Worm (Caenorhabditis elegans) whole organism, young adult: ENCODE results near the gene clec-122.

Experiments
- B0019.2 ChIP-seq: fragments of 200-800 bp; sonication (Bioruptor generic); conservative IDR thresholded peaks from 2 replicates; pipeline ENCODE4 v1.3.6; 2022; ENCODE audit warnings: missing genetic modification reagents, missing genetic modification characterization, missing compliant biosample characterization
- D2030.7 ChIP-seq: fragments of 200-800 bp; sonication (Bioruptor generic); IDR thresholded peaks from 2 replicates; pipeline ENCODE4 v1.3.6; 2022; ENCODE audit warnings: missing genetic modification reagents, missing genetic modification characterization, missing compliant biosample characterization
- F22D6.2 ChIP-seq: sonication (generic microtip); optimal IDR thresholded peaks from 2 replicates; lab custom pipeline; 2016; ENCODE audit warnings: mild to moderate bottlenecking, missing genetic modification characterization, missing compliant biosample characterization
- F33H1.4 ChIP-seq: fragments of 200-800 bp; sonication (Bioruptor generic); IDR thresholded peaks from 2 replicates; pipeline ENCODE4 v1.3.6; 2022; ENCODE audit warnings: missing genetic modification reagents, missing genetic modification characterization, missing compliant biosample characterization
- F39B2.1 ChIP-seq: fragments of 200-800 bp; sonication (Bioruptor generic); IDR thresholded peaks from 2 replicates; pipeline ENCODE4 v1.3.6; 2022; ENCODE audit warnings: missing genetic modification reagents, missing genetic modification characterization, missing compliant biosample characterization
- K11D2.4 ChIP-seq: fragments of 200-800 bp; sonication (Bioruptor generic); IDR thresholded peaks from 2 replicates; pipeline ENCODE4 v1.3.6; 2022; ENCODE audit warnings: missing genetic modification reagents, missing genetic modification characterization, missing compliant biosample characterization
- K12H6.12 ChIP-seq: fragments of 200-800 bp; sonication (Bioruptor generic); optimal IDR thresholded peaks from 2 replicates; lab custom pipeline; 2018; ENCODE audit warnings: mild to moderate bottlenecking, missing genetic modification characterization, missing compliant biosample characterization
- T07F8.4 ChIP-seq: sonication (generic microtip); optimal IDR thresholded peaks from 2 replicates; lab custom pipeline; 2016; ENCODE audit warnings: mild to moderate bottlenecking, missing genetic modification characterization, moderate library complexity, missing compliant biosample characterization
- Y56A3A.18 ChIP-seq: fragments of 200-800 bp; sonication (Bioruptor generic); IDR thresholded peaks from 2 replicates; pipeline ENCODE4 v1.3.6; 2022; ENCODE audit warnings: missing genetic modification reagents, missing genetic modification characterization, missing compliant biosample characterization
- Y79H2A.3 ChIP-seq: fragments of 200-800 bp; sonication (Bioruptor generic); conservative IDR thresholded peaks from 2 replicates; pipeline ENCODE4 v1.3.6; 2022; ENCODE audit warnings: missing genetic modification reagents, missing genetic modification characterization, missing compliant biosample characterization
- athp-1 ChIP-seq: sonication (generic microtip); optimal IDR thresholded peaks from 2 replicates; lab custom pipeline; 2017; ENCODE audit warnings: mild to moderate bottlenecking, missing genetic modification characterization, missing compliant biosample characterization
- attf-6 ChIP-seq: fragments of 200-800 bp; sonication (Bioruptor generic); IDR thresholded peaks from 2 replicates; pipeline ENCODE4 v1.3.6; 2022; ENCODE audit warnings: missing genetic modification reagents, missing genetic modification characterization, missing compliant biosample characterization
- bed-2 ChIP-seq: fragments of 200-800 bp; sonication (Bioruptor generic); IDR thresholded peaks from 2 replicates; pipeline ENCODE4 v1.3.6; 2022; ENCODE audit warnings: missing genetic modification reagents, missing genetic modification characterization, missing compliant biosample characterization
- ccch-3 ChIP-seq: fragments of 200-800 bp; sonication (Bioruptor generic); optimal IDR thresholded peaks from 2 replicates; lab custom pipeline; 2018; ENCODE audit warnings: mild to moderate bottlenecking, missing genetic modification characterization, missing compliant biosample characterization
- cebp-1 ChIP-seq, 2 experiments: fragments of 200-800 bp in 1 of 2; sonication (Bioruptor generic) in 1 of 2; sonication (generic microtip) in 1 of 2; IDR thresholded peaks in 1 of 2; optimal IDR thresholded peaks in 1 of 2; 2 replicates each; pipeline versions ENCODE4 v1.3.6 to Lab custom; 2017 to 2022; ENCODE audit warnings: missing compliant biosample characterization in 2 of 2, missing genetic modification characterization in 2 of 2, mild to moderate bottlenecking in 1 of 2, missing genetic modification reagents in 1 of 2, moderate library complexity in 1 of 2
- cebp-2 ChIP-seq: fragments of 200-800 bp; sonication (Bioruptor generic); IDR thresholded peaks from 2 replicates; pipeline ENCODE4 v1.3.6; 2022; ENCODE audit warnings: missing genetic modification characterization, missing compliant biosample characterization
- ceh-40 ChIP-seq: fragments of 200-800 bp; sonication (Bioruptor generic); IDR thresholded peaks from 2 replicates; pipeline ENCODE4 v1.3.6; 2022; ENCODE audit warnings: missing genetic modification characterization, missing compliant biosample characterization
- ceh-79 ChIP-seq: sonication (generic microtip); optimal IDR thresholded peaks from 2 replicates; lab custom pipeline; 2017; ENCODE audit warnings: mild to moderate bottlenecking, missing genetic modification characterization, missing compliant biosample characterization
- dpl-1 ChIP-seq: fragments of 150-350 bp; optimal IDR thresholded peaks from 2 replicates; lab custom pipeline; 2014; ENCODE audit warnings: missing biosample characterization, missing genetic modification reagents, missing genetic modification characterization
- ets-4 ChIP-seq: fragments of 200-800 bp; sonication (Bioruptor generic); optimal IDR thresholded peaks from 2 replicates; lab custom pipeline; 2018; ENCODE audit warnings: mild to moderate bottlenecking, missing genetic modification characterization, missing compliant biosample characterization
- lag-1 ChIP-seq: fragments of 200-800 bp; sonication (Bioruptor generic); IDR thresholded peaks from 2 replicates; pipeline ENCODE4 v1.3.6; 2022; ENCODE audit warnings: missing genetic modification reagents, missing genetic modification characterization, missing compliant biosample characterization
- lin-26 ChIP-seq: fragments of 200-800 bp; sonication (Bioruptor generic); IDR thresholded peaks from 2 replicates; pipeline ENCODE4 v1.3.6; 2022; ENCODE audit warnings: missing genetic modification reagents, missing genetic modification characterization, missing compliant biosample characterization
- lin-35 ChIP-seq, 3 experiments: fragments of 150-350 bp in 2 of 3; sonication (generic microtip) in 1 of 3; optimal IDR thresholded peaks; 2 replicates each; lab custom pipeline; 2014 to 2018; ENCODE audit warnings: missing biosample characterization in 3 of 3, missing genetic modification characterization in 3 of 3, missing genetic modification reagents in 3 of 3
- lir-1 ChIP-seq: fragments of 200-800 bp; sonication (Bioruptor generic); conservative IDR thresholded peaks from 2 replicates; pipeline ENCODE4 v1.3.6; 2022; ENCODE audit warnings: missing genetic modification reagents, missing genetic modification characterization, missing compliant biosample characterization
- madf-6 ChIP-seq: fragments of 200-800 bp; sonication (Bioruptor generic); IDR thresholded peaks from 2 replicates; pipeline ENCODE4 v1.3.6; 2022; ENCODE audit warnings: missing genetic modification reagents, missing genetic modification characterization, missing compliant biosample characterization
- mxl-1 ChIP-seq: sonication (generic microtip); optimal IDR thresholded peaks from 2 replicates; lab custom pipeline; 2016; ENCODE audit warnings: missing genetic modification characterization, missing compliant biosample characterization
- rcor-1 ChIP-seq: fragments of 200-800 bp; sonication (Bioruptor generic); IDR thresholded peaks from 2 replicates; pipeline ENCODE4 v1.3.6; 2022; ENCODE audit warnings: missing genetic modification reagents, missing genetic modification characterization, missing compliant biosample characterization
- rpc-1 ChIP-seq, 2 experiments: fragments of 150-350 bp in 1 of 2; sonication (generic microtip) in 1 of 2; optimal IDR thresholded peaks; 2 replicates each; lab custom pipeline; 2014 to 2018; ENCODE audit warnings: missing biosample characterization in 1 of 2, missing genetic modification characterization in 1 of 2, missing genetic modification reagents in 1 of 2, missing genotype in 1 of 2
- tbp1 ChIP-seq: fragments of 200-800 bp; sonication (Bioruptor generic); optimal IDR thresholded peaks from 2 replicates; lab custom pipeline; 2018; ENCODE audit warnings: mild to moderate bottlenecking, missing genetic modification characterization, missing compliant biosample characterization
- tlf-1 ChIP-seq: fragments of 200-800 bp; sonication (Bioruptor generic); optimal IDR thresholded peaks from 2 replicates; lab custom pipeline; 2018; ENCODE audit warnings: mild to moderate bottlenecking, missing genetic modification characterization, missing compliant biosample characterization
- ztf-25 ChIP-seq: fragments of 200-800 bp; sonication (Bioruptor generic); IDR thresholded peaks from 2 replicates; pipeline ENCODE4 v1.3.6; 2022; ENCODE audit warnings: missing genetic modification reagents, missing genetic modification characterization, missing compliant biosample characterization
- ztf-6 ChIP-seq: fragments of 200-800 bp; sonication (Bioruptor generic); IDR thresholded peaks from 2 replicates; pipeline ENCODE4 v1.3.6; 2022; ENCODE audit warnings: missing genetic modification reagents, missing genetic modification characterization, missing compliant biosample characterization

Gene clec-122

DNA sequence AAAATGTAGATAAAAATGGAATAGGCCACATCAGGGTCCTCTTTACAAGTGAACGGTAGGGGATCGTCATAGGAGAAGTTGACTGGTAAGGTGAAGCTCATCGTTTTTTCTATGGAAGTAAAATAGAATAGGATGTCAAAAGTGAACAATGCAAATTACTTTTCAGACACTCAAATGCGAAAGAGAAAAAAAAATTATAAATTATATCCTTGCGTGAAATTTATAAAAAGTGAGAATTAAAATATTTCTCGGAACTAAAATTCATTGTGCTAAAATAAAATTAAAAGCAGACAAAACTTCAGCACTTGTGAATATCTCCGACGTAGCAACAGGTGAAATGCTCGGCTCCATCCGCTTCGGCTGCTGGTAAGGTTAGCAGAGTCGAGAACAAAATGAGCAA lies 12.5 kb upstream of the clec-122 start, which contains the start of gene srg-22:
srg-22 (minus strand) TSS at position 101 of the 400 bp plus-strand sequence.
- TF ChIP-seq madf-6 = no peak
- TF ChIP-seq ccch-3 (GFP tag; lab: Kevin White, UChicago) = no peak
- TF ChIP-seq K11D2.4 = no peak
- no peak for TF ChIP-seq tbp1 (GFP tag; lab: Kevin White, UChicago)
- TF ChIP-seq tlf-1 (GFP tag; lab: Kevin White, UChicago) = no peak
- no peak for TF ChIP-seq rcor-1 (GFP tag; lab: Robert Waterston, UW)
- no peak for TF ChIP-seq lin-35 (GFP tag; optimal IDR thresholded peaks at IDR 0.05; lab: Kevin White, UChicago)
- TF ChIP-seq lir-1 (GFP tag; lab: Robert Waterston, UW) = no peak
- TF ChIP-seq attf-6 (GFP tag; lab: Robert Waterston, UW) = no peak
- TF ChIP-seq cebp-2 (GFP tag; lab: Robert Waterston, UW) = no peak

ce11 chrII:3096060-3096459 lies 9.8 kb upstream of the clec-122 start, which contains the start of gene srg-23:
Gene srg-23, minus strand, starts transcription at chrII:3096160.
- TF ChIP-seq lag-1 (GFP tag; lab: Robert Waterston, UW) (no peak), athp-1 (no peak), Y56A3A.18 (GFP tag; lab: Robert Waterston, UW) (no peak), ztf-6 (GFP tag; lab: Robert Waterston, UW) (no peak), attf-6 (GFP tag; lab: Robert Waterston, UW) (no peak)

ce11 chrII:3096857-3097256 lies 9.0 kb upstream of the clec-122 start, which contains the start of gene Y25C1A.14:
Gene Y25C1A.14, minus strand, starts transcription at chrII:3096957.
- TF ChIP-seq F22D6.2 (tag; lab: Kevin White, UChicago) (no peak), mxl-1 (tag; lab: Kevin White, UChicago) (no peak), B0019.2 (GFP tag; lab: Robert Waterston, UW) (no peak), ztf-25 (GFP tag; lab: Robert Waterston, UW) (no peak), K12H6.12 (tag; lab: Kevin White, UChicago) (no peak), athp-1 (no peak), T07F8.4 (tag; lab: Kevin White, UChicago) (no peak)

DNA sequence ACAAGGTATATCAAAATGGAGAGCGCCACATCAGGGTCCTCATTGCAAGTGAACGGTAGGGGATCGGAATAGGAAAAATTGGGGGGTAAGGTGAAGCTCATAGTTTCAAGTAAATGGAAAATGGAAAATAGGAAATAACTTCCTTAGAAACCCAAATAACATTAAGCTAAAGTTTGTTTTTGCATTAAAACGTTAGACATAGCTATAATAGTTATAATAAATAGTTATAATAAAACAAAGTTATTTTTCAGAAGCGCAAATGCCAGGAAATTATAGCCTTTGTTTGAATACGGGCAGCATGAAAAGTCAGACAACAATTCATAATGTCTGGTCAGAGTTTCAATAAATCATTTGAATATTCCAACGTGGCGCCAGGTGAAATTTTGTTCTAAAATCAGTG lies 5.3 kb upstream of the clec-122 start, which contains the start of gene srg-24:
srg-24 (minus strand) TSS at position 101 of the 400 bp plus-strand sequence.
- no peak for TF ChIP-seq lir-1 (GFP tag; lab: Robert Waterston, UW)
- no peak for TF ChIP-seq bed-2 (GFP tag; lab: Robert Waterston, UW)
- TF ChIP-seq rcor-1 (GFP tag; lab: Robert Waterston, UW) = no peak
- TF ChIP-seq cebp-1 (GFP tag; IDR thresholded peaks at IDR 0.05; lab: Robert Waterston, UW) = no peak
- TF ChIP-seq cebp-1 (tag; optimal IDR thresholded peaks at IDR 0.05; lab: Kevin White, UChicago) = no peak
- no peak for TF ChIP-seq D2030.7
- TF ChIP-seq Y56A3A.18 (GFP tag; lab: Robert Waterston, UW) = no peak
- TF ChIP-seq rpc-1 (optimal IDR thresholded peaks at IDR 0.05; lab: Kevin White, UChicago) = no peak
- TF ChIP-seq rpc-1 (tag; optimal IDR thresholded peaks at IDR 0.05; lab: Kevin White, UChicago) = no peak
- TF ChIP-seq lin-26 (GFP tag; lab: Robert Waterston, UW) = no peak
- no peak for TF ChIP-seq ceh-40
- no peak for TF ChIP-seq dpl-1 (GFP tag; lab: Kevin White, UChicago)

DNA sequence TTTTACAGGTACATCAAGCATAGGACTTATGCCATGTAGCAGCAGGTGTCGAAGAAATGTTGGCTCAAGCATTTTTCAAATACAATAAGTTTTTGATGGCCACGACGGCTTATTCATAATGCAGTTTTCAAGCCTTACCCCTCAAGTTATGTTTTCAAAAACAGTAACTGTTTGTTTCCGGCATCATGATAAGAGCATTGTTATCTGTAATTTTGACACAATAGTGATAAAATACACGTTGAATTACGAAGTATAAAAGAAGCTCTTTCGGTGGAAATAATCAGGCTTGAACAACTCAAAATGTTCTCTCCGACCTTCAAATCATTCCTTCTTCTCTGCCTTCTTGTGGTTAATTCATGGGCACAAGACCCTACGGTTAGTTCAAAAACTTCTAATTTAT lies 3.8 kb upstream of the clec-122 start, which contains the start of gene clec-121:
clec-121 (plus strand) TSS at position 301 of the 400 bp plus-strand sequence.
- no peak for TF ChIP-seq Y79H2A.3
- no peak for TF ChIP-seq ceh-79 (tag; lab: Kevin White, UChicago)
- TF ChIP-seq ets-4 (GFP tag; lab: Kevin White, UChicago) = no peak
- TF ChIP-seq F33H1.4 (GFP tag; lab: Robert Waterston, UW) = no peak
- TF ChIP-seq F39B2.1 (GFP tag; lab: Robert Waterston, UW) = no peak
